Fruit fly (Drosophila melanogaster): ENCODE data around the gene CG11858.

- no peak for TF ChIP-seq pan (optimal IDR thresholded peaks at IDR 0.05)
- no peak for TF ChIP-seq br (GFP tag; optimal IDR thresholded peaks at IDR 0.05)
Observed at dm6 chr3R:25297678-25298077, 35.1 kb downstream of the CG11858 start, which contains the start of gene CG31097.
